Fruit fly (Drosophila melanogaster): ENCODE results near the gene CG4496.
A peak's percentile ranks its signal among the peaks of the same experiment; 100 is the strongest.

The CG4496 gene

dm6 chr2L:7217059-7217458, 27.2 kb upstream of the CG4496 start (continued):
- TF ChIP-seq CG7839 (tag; optimal IDR thresholded peaks at IDR 0.05): no peak
- TF ChIP-seq Spps (tag; optimal IDR thresholded peaks at IDR 0.05): no peak
- no peak for TF ChIP-seq CG10147 (GFP tag; optimal IDR thresholded peaks at IDR 0.05)
- TF ChIP-seq CG11085 (GFP tag; IDR thresholded peaks at IDR 0.05): no peak
- TF ChIP-seq h (optimal IDR thresholded peaks at IDR 0.05): no peak
- TF ChIP-seq tap (tag; optimal IDR thresholded peaks at IDR 0.05): no peak
- TF ChIP-seq unc-4 (GFP tag; IDR thresholded peaks at IDR 0.05; ENCODE audit: partially characterized antibody): no peak
- no peak for TF ChIP-seq CG2199 (GFP tag; IDR thresholded peaks at IDR 0.05)
- TF ChIP-seq knrl (GFP tag; IDR thresholded peaks at IDR 0.05; ENCODE audit: partially characterized antibody): no peak
- TF ChIP-seq unpg (GFP tag; optimal IDR thresholded peaks at IDR 0.05): no peak
- no peak for TF ChIP-seq CG9437 (GFP tag; optimal IDR thresholded peaks at IDR 0.05)
- peak; percentile 46 for TF ChIP-seq CG18599 (GFP tag; optimal IDR thresholded peaks at IDR 0.05)
- no peak for TF ChIP-seq MTF-1 (GFP tag; optimal IDR thresholded peaks at IDR 0.05; ENCODE audit: borderline replicate concordance)
- no peak for TF ChIP-seq gcm (GFP tag; optimal IDR thresholded peaks at IDR 0.05)
- TF ChIP-seq Med (GFP tag): peak; percentile 77
- TF ChIP-seq dan (GFP tag; IDR thresholded peaks at IDR 0.05): no peak
- no peak for TF ChIP-seq Fer3 (tag; optimal IDR thresholded peaks at IDR 0.05)
- TF ChIP-seq Mad (GFP tag; optimal IDR thresholded peaks at IDR 0.05): no peak
- TF ChIP-seq mirr (GFP tag; optimal IDR thresholded peaks at IDR 0.05): peak; percentile 31
- no peak for TF ChIP-seq ERR (GFP tag; optimal IDR thresholded peaks at IDR 0.05)
- no peak for TF ChIP-seq fd102C (GFP tag; optimal IDR thresholded peaks at IDR 0.05)
- TF ChIP-seq Gug (GFP tag; IDR thresholded peaks at IDR 0.05): no peak
- TF ChIP-seq odd (GFP tag; optimal IDR thresholded peaks at IDR 0.05): peak; percentile 5
- no peak for TF ChIP-seq amos (GFP tag; IDR thresholded peaks at IDR 0.05; ENCODE audit: partially characterized antibody)
- TF ChIP-seq BEAF-32 (GFP tag; optimal IDR thresholded peaks at IDR 0.05): no peak
- TF ChIP-seq Hey (tag; optimal IDR thresholded peaks at IDR 0.05): no peak
- TF ChIP-seq CG8359 (GFP tag; optimal IDR thresholded peaks at IDR 0.05; ENCODE audit: borderline replicate concordance): no peak
- no peak for TF ChIP-seq CG11456 (GFP tag; IDR thresholded peaks at IDR 0.05)
- peak; percentile 3 for TF ChIP-seq CG3281 (GFP tag; optimal IDR thresholded peaks at IDR 0.05)
- TF ChIP-seq CG10979 (tag; optimal IDR thresholded peaks at IDR 0.05): no peak
- peak; percentile 29 for TF ChIP-seq kah (GFP tag; optimal IDR thresholded peaks at IDR 0.05)
- no peak for TF ChIP-seq sob (GFP tag; IDR thresholded peaks at IDR 0.05)
- peak; percentile 30 for TF ChIP-seq lab (GFP tag; optimal IDR thresholded peaks at IDR 0.05)
- TF ChIP-seq CG30020 (tag; optimal IDR thresholded peaks at IDR 0.05): no peak
- peak; percentile 49 for TF ChIP-seq abd-A (tag; optimal IDR thresholded peaks at IDR 0.05)
- no peak for TF ChIP-seq CHES-1-like (GFP tag; optimal IDR thresholded peaks at IDR 0.05)
- no peak for TF ChIP-seq CG15601 (tag; optimal IDR thresholded peaks at IDR 0.05)
- no peak for TF ChIP-seq CG3847 (GFP tag; IDR thresholded peaks at IDR 0.05)
- TF ChIP-seq CG4820 (GFP tag; optimal IDR thresholded peaks at IDR 0.05): no peak
- TF ChIP-seq CG11723 (GFP tag; optimal IDR thresholded peaks at IDR 0.05): no peak
- peak; percentile 32 for TF ChIP-seq CG15514 (GFP tag; optimal IDR thresholded peaks at IDR 0.05)
- no peak for TF ChIP-seq nerfin-2 (GFP tag; IDR thresholded peaks at IDR 0.05; ENCODE audit: partially characterized antibody)
- no peak for TF ChIP-seq ind (GFP tag; optimal IDR thresholded peaks at IDR 0.05)
- TF ChIP-seq CG8290 (GFP tag; optimal IDR thresholded peaks at IDR 0.05): no peak
- TF ChIP-seq CG8290 (tag; optimal IDR thresholded peaks at IDR 0.05): peak in 1 of 2 experiments; percentile 4
- TF ChIP-seq CG6689 (GFP tag; IDR thresholded peaks at IDR 0.05): no peak
- no peak for TF ChIP-seq CG31441 (GFP tag; IDR thresholded peaks at IDR 0.05)
- TF ChIP-seq CG10366 (GFP tag; IDR thresholded peaks at IDR 0.05): no peak
- no peak for TF ChIP-seq ara (GFP tag; IDR thresholded peaks at IDR 0.05)
- peak in 1 of 2 experiments; percentile 73 for TF ChIP-seq Eip74EF (GFP tag; optimal IDR thresholded peaks at IDR 0.05)
- no peak for TF ChIP-seq ssp (GFP tag; IDR thresholded peaks at IDR 0.05)

Measured in whole organism, embryonic.